Fruit fly (Drosophila melanogaster) ovary, adult (tissue): ENCODE measurements around the gene CG13458.

Experiments used
- CG17801 ChIP-seq: fragments of 200-800 bp; optimal IDR thresholded peaks from 2 replicates; lab custom pipeline; 2019; ENCODE audit warnings: missing biosample characterization, mild to moderate bottlenecking, missing genetic modification characterization, moderate library complexity; ENCODE audit not compliant: partially characterized antibody

CG13458 gene

DNA sequence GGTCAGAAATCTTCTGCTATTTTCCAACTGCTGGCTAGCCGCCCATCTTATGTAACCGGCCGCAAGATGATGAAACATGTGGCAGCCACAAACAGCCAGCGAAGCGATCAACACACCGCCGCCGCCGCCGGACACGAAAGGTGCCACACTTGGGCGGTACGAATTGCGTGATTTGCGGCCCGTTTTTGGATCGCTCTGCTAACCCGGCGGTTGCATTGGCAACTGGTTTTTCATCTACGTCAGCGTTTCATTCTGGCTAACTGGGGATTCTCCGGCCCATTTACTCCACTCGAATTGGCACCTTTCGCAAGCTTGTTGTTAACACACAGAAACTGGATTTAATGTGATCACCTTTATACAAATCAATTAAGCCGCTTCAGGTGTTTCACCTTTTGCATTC, 10.4 kb downstream of the CG13458 start:
- TF ChIP-seq CG17801, result no peak

DNA sequence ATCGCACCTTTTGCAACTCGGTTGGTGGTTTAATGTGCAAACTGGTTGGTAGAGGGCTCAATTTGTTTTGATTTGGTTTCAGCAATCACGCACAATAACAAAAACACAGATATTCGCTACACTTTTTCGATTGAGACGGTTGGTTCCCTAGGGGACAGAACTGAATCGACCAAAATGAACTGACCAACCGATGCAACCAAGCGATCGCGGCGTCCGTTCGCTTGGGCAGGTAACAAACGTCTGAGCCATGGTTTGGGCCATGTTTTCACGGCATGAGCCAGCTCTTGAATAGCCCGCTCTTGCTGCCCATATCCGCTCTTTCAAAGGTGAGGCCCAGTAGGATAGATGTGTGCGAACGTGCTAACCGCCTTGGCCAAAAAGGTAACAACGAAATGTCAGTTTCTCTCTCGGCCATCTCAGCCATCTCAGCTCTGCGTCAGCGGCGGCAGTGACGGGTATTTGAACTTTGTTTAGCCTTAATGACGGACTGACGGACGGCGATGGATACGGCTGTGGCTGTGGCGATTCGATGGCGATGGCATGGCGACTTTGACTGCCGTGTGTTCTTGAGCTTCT, 11.8 kb downstream of the CG13458 start, which contains the start of gene CG16959:
Gene CG16959, minus strand, starts transcription at position 245 of the 576 bp plus-strand sequence.
- TF ChIP-seq CG17801, result no peak

DNA sequence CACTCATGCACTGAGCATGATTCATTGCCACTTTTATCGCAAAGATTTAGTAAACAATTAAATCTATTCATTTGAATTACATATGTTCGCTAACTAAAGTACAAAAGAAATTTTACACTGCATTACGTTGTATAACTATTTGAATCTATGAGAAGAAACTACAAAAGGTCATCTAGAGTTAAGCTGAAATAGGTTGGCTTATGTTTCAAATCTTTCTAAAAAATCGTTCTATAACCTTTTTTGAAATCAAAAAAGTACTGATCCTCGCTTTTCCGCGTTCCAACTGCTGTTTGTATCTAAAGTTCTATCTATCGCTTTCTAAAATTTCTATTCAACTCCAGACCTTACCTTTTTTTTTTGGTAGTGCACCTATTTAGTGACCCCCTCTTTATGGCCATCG, 12.4 kb downstream of the CG13458 start:
- no peak for TF ChIP-seq CG17801

- no peak for TF ChIP-seq CG17801
These were observed 17.9 kb downstream of the CG13458 start, which contains the start of gene CG13457 for dm6 chr3L:15131278-15131677. TSS of gene CG13457 (minus strand) at chr3L:15131378.

- peak; percentile 68 for TF ChIP-seq CG17801
These were observed 23.6 kb downstream of the CG13458 start, which contains the start of gene CG12316 for dm6 chr3L:15136659-15137572. TSS of gene CG12316 (minus strand) at chr3L:15136934.

DNA sequence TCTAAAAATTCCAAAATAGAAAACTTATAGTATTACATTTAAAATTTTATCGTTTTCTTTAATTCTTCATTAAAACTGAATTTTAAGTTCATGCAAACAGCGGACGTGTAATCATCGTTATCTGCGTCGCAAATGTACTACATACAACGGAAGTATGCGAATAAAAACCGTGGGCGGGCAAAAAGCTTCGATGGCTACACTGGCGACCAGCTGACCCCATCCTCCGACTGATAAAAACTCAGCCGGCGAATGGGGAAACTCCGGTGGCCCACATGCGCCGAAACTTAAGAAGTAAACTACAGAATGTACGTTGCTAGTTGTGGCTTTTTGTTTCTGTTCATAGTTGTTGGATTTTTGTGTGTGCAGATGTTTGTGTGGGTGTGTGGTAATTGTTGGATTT, 24.4 kb downstream of the CG13458 start:
- no peak for TF ChIP-seq CG17801

DNA sequence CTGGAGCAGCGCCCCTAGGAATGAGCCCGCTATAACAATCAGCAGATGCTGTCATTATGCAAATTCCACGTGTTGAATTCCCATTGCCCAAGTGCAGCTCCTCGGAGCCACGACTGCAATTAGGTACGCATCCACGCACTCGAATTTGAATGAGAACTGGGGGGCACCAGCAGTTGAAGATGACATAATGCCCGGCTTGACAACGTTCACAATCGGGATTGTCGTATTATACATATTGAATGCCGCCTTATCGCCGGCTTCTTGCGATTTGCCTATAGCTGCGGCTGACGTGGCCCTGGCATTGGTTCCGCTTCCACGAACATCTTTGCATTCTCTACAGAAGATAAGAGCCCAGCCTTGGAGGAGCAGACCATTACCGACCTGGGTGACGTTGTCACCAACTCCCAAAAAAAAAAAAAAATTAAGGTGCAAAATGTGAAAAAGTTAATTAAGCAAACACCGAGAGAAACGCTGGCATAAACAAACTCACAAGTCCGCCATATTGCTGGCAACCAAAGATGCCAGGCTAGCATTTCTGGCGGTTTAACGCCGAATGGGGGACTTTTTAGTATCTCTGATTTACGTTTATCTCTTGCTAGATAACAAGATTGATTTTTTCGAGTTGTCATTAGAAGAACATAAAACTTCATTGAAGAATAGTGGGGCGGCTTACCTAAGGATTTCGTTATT, 27.1 kb downstream of the CG13458 start:
- TF ChIP-seq CG17801, result no peak

- no peak for TF ChIP-seq CG17801
These were observed 28.0 kb downstream of the CG13458 start for dm6 chr3L:15141118-15142003.

- TF ChIP-seq CG17801, result no peak
These were observed 28.9 kb downstream of the CG13458 start, which contains the start of gene Pdi for dm6 chr3L:15142004-15142890. TSS of gene Pdi (minus strand) at chr3L:15142840.

dm6 chr3L:15143108-15143507, 29.8 kb downstream of the CG13458 start:
- TF ChIP-seq CG17801, result no peak

dm6 chr3L:15143638-15144600, 30.6 kb downstream of the CG13458 start, which contains the start of the genes CG32147 and Pex3:
TSS of gene CG32147 (minus strand) at chr3L:15144059.
TSS of gene Pex3 (plus strand) at chr3L:15144355.
- peak; percentile 0 for TF ChIP-seq CG17801

dm6 chr3L:15146643-15147187, 33.4 kb downstream of the CG13458 start, which contains the start of gene FucTA:
TSS of gene FucTA (plus strand) at chr3L:15147137.
- no peak for TF ChIP-seq CG17801

dm6 chr3L:15150028-15150427, 36.7 kb downstream of the CG13458 start:
- TF ChIP-seq CG17801, result no peak
